Worm (Caenorhabditis elegans): ENCODE data around the gene cwn-2.

- TF ChIP-seq dpff-1 (tag; optimal IDR thresholded peaks at IDR 0.05) (no peak), unc-62 (GFP tag; optimal IDR thresholded peaks at IDR 0.05) (no peak), F10E7.11 (tag; optimal IDR thresholded peaks at IDR 0.05) (no peak), unc-130 (GFP tag; optimal IDR thresholded peaks at IDR 0.05) (no peak), ama-1 (optimal IDR thresholded peaks at IDR 0.05) (no peak), ama-1 (GFP tag; optimal IDR thresholded peaks at IDR 0.05) (no peak), egl-44 (GFP tag; IDR thresholded peaks at IDR 0.05) (no peak)
These were observed 7.5 kb downstream of the cwn-2 start, which contains the start of the genes ttbk-4 and W01B6.4 for ce11 chrIV:10075034-10075510.
